Fruit fly (Drosophila melanogaster) whole organism, embryonic: ENCODE results near the gene hmw.

ENCODE experiments used
- ATbp ChIP-seq: fragments of 200-800 bp; sonication (Bioruptor generic); optimal IDR thresholded peaks from 2 replicates; lab custom pipeline; 2017; ENCODE audit warnings: missing biosample characterization, mild to moderate bottlenecking, missing genetic modification characterization, missing genetic modification reagents
- Aef1 ChIP-seq: fragments of 200-800 bp; sonication (Bioruptor generic); IDR thresholded peaks from 3 replicates; pipeline ENCODE4 v1.3.6; 2022; ENCODE audit warnings: missing biosample characterization, missing genetic modification characterization
- Asciz ChIP-seq: fragments of 200-800 bp; sonication (Bioruptor generic); optimal IDR thresholded peaks from 2 replicates; lab custom pipeline; 2017; ENCODE audit warnings: missing biosample characterization, mild to moderate bottlenecking, missing genetic modification characterization, missing genetic modification reagents
- Atf6 ChIP-seq: fragments of 200-800 bp; sonication (Bioruptor generic); IDR thresholded peaks from 2 replicates; pipeline ENCODE4 v1.3.6; 2022; ENCODE audit warnings: missing biosample characterization, missing genetic modification characterization
- CG11504 ChIP-seq: fragments of 200-800 bp; sonication (Bioruptor generic); optimal IDR thresholded peaks from 3 replicates; lab custom pipeline; 2019; ENCODE audit warnings: missing biosample characterization, mild to moderate bottlenecking, missing genetic modification characterization, moderate library complexity
- CG11695 ChIP-seq: fragments of 200-800 bp; sonication (Bioruptor generic); IDR thresholded peaks from 3 replicates; pipeline ENCODE4 v1.3.6; 2022; ENCODE audit warnings: missing biosample characterization, missing genetic modification characterization
- CG11723 ChIP-seq: fragments of 200-800 bp; sonication (Bioruptor generic); optimal IDR thresholded peaks from 2 replicates; lab custom pipeline; 2017; ENCODE audit warnings: missing biosample characterization, mild to moderate bottlenecking, missing genetic modification characterization
- CG12104 ChIP-seq: fragments of 200-800 bp; sonication (Bioruptor generic); optimal IDR thresholded peaks from 3 replicates; lab custom pipeline; 2016; ENCODE audit warnings: missing biosample characterization, missing genetic modification characterization
- CG12155 ChIP-seq: fragments of 200-800 bp; sonication (Bioruptor generic); optimal IDR thresholded peaks from 3 replicates; lab custom pipeline; 2016; ENCODE audit warnings: missing biosample characterization, missing genetic modification characterization
- CG12391 ChIP-seq: fragments of 200-800 bp; sonication (Bioruptor generic); optimal IDR thresholded peaks from 3 replicates; lab custom pipeline; 2018; ENCODE audit warnings: missing biosample characterization, mild to moderate bottlenecking, missing genetic modification characterization, moderate library complexity
- CG12659 ChIP-seq: fragments of 200-800 bp; sonication (Bioruptor generic); optimal IDR thresholded peaks from 3 replicates; lab custom pipeline; 2017; ENCODE audit warnings: mild to moderate bottlenecking, missing biosample characterization, missing genetic modification reagents, missing genetic modification characterization
- CG13287 ChIP-seq: fragments of 200-800 bp; sonication (Bioruptor generic); IDR thresholded peaks from 2 replicates; pipeline ENCODE4 v1.3.6; 2022; ENCODE audit warnings: missing biosample characterization, missing genetic modification characterization; ENCODE audit not compliant: partially characterized antibody
- CG13775 ChIP-seq: fragments of 200-800 bp; sonication (Bioruptor generic); optimal IDR thresholded peaks from 3 replicates; lab custom pipeline; 2017; ENCODE audit warnings: missing biosample characterization, mild to moderate bottlenecking, missing genetic modification characterization
- CG13894 ChIP-seq: fragments of 200-800 bp; sonication (Bioruptor generic); optimal IDR thresholded peaks from 3 replicates; lab custom pipeline; 2018; ENCODE audit warnings: missing biosample characterization, mild to moderate bottlenecking, missing genetic modification characterization, moderate library complexity
- CG14441 ChIP-seq: fragments of 200-800 bp; sonication (Bioruptor generic); IDR thresholded peaks from 2 replicates; pipeline ENCODE4 v1.3.6; 2022; ENCODE audit warnings: missing biosample characterization, missing genetic modification characterization
- CG1529 ChIP-seq: fragments of 200-800 bp; sonication (Bioruptor generic); optimal IDR thresholded peaks from 3 replicates; lab custom pipeline; 2018; ENCODE audit warnings: missing biosample characterization, missing genetic modification characterization
- CG18011 ChIP-seq: fragments of 200-800 bp; sonication (Bioruptor generic); optimal IDR thresholded peaks from 2 replicates; lab custom pipeline; 2017; ENCODE audit warnings: missing biosample characterization, missing genetic modification characterization, mild to moderate bottlenecking, moderate library complexity, missing genotype
- CG30020 ChIP-seq: fragments of 200-800 bp; optimal IDR thresholded peaks from 2 replicates; lab custom pipeline; 2019; ENCODE audit warnings: missing biosample characterization, mild to moderate bottlenecking, missing genetic modification characterization, moderate library complexity
- CG33213 ChIP-seq: fragments of 200-800 bp; sonication (Bioruptor generic); optimal IDR thresholded peaks from 3 replicates; lab custom pipeline; 2016; ENCODE audit warnings: missing biosample characterization, missing genetic modification characterization
- CG3847 ChIP-seq: fragments of 200-800 bp; sonication (Bioruptor generic); IDR thresholded peaks from 2 replicates; pipeline ENCODE4 v1.3.6; 2022; ENCODE audit warnings: missing biosample characterization, missing genetic modification characterization
- CG8388 ChIP-seq: fragments of 200-800 bp; sonication (Bioruptor generic); optimal IDR thresholded peaks from 2 replicates; lab custom pipeline; 2019; ENCODE audit warnings: missing biosample characterization, mild to moderate bottlenecking, missing genetic modification characterization, moderate library complexity
- CG9437 ChIP-seq: fragments of 200-800 bp; sonication (Bioruptor generic); optimal IDR thresholded peaks from 2 replicates; lab custom pipeline; 2018; ENCODE audit warnings: missing biosample characterization, mild to moderate bottlenecking, missing genetic modification characterization
- CG9876 ChIP-seq: fragments of 200-800 bp; sonication (Bioruptor generic); optimal IDR thresholded peaks from 2 replicates; lab custom pipeline; 2016; ENCODE audit warnings: missing biosample characterization, missing genetic modification characterization
- Camta ChIP-seq: fragments of 200-800 bp; sonication (Bioruptor generic); optimal IDR thresholded peaks from 2 replicates; lab custom pipeline; 2016; ENCODE audit warnings: missing biosample characterization, missing genetic modification characterization
- Chrac-16 ChIP-seq: fragments of 200-800 bp; sonication (Bioruptor generic); optimal IDR thresholded peaks from 3 replicates; lab custom pipeline; 2016; ENCODE audit warnings: missing biosample characterization, missing genetic modification characterization
- Dll ChIP-seq: fragments of 200-800 bp; sonication (Bioruptor generic); IDR thresholded peaks from 4 replicates; pipeline ENCODE4 v1.3.6; 2022; ENCODE audit warnings: missing biosample characterization, missing genetic modification characterization; ENCODE audit not compliant: partially characterized antibody
- E2f1 ChIP-seq: fragments of 200-800 bp; sonication (Bioruptor generic); IDR thresholded peaks from 2 replicates; pipeline ENCODE4 v1.3.6; 2022; ENCODE audit warnings: missing biosample characterization, missing genetic modification characterization
- Eip74EF ChIP-seq, 2 experiments: fragments of 200-800 bp in 1 of 2; fragments of >200 bp in 1 of 2; sonication (Bioruptor generic) in 1 of 2; optimal IDR thresholded peaks; 2 replicates each; lab custom pipeline; 2017 to 2019; ENCODE audit warnings: missing biosample characterization in 2 of 2, missing genetic modification characterization in 2 of 2, mild to moderate bottlenecking in 1 of 2, moderate library complexity in 1 of 2
- HHEX ChIP-seq: fragments of 200-800 bp; sonication (Bioruptor generic); optimal IDR thresholded peaks from 3 replicates; lab custom pipeline; 2017; ENCODE audit warnings: missing biosample characterization, mild to moderate bottlenecking, missing genetic modification characterization, missing genetic modification reagents
- Jarid2 ChIP-seq: fragments of 200-800 bp; sonication (Bioruptor generic); optimal IDR thresholded peaks from 3 replicates; lab custom pipeline; 2017; ENCODE audit warnings: mild to moderate bottlenecking, missing biosample characterization, missing genetic modification reagents, missing genetic modification characterization
- Med ChIP-seq: fragments of 200-800 bp; sonication (Bioruptor generic); peaks from one replicate; lab custom pipeline; 2016; ENCODE audit warnings: missing biosample characterization, missing genetic modification characterization, mild to moderate bottlenecking, inconsistent platforms, moderate library complexity
- Meics ChIP-seq: fragments of 200-800 bp; sonication (Bioruptor generic); optimal IDR thresholded peaks from 2 replicates; lab custom pipeline; 2017; ENCODE audit warnings: missing biosample characterization, mild to moderate bottlenecking, missing genetic modification characterization
- NFAT ChIP-seq: fragments of 200-800 bp; sonication (Bioruptor generic); IDR thresholded peaks from 2 replicates; pipeline ENCODE4 v1.3.6; 2022; ENCODE audit warnings: missing biosample characterization, missing genetic modification characterization
- abd-A ChIP-seq: fragments of 200-800 bp; sonication (Bioruptor generic); optimal IDR thresholded peaks from 3 replicates; lab custom pipeline; 2019; ENCODE audit warnings: missing biosample characterization, mild to moderate bottlenecking, missing genetic modification characterization, moderate library complexity
- bbx ChIP-seq: fragments of 200-800 bp; sonication (Bioruptor generic); IDR thresholded peaks from 2 replicates; pipeline ENCODE4 v1.3.6; 2022; ENCODE audit warnings: missing biosample characterization, missing genetic modification characterization; ENCODE audit not compliant: partially characterized antibody
- bigmax ChIP-seq: fragments of 200-800 bp; sonication (Bioruptor generic); optimal IDR thresholded peaks from 2 replicates; lab custom pipeline; 2018; ENCODE audit warnings: missing biosample characterization, mild to moderate bottlenecking, missing genetic modification characterization
- cas ChIP-seq: fragments of 200-800 bp; sonication (Bioruptor generic); IDR thresholded peaks from 2 replicates; pipeline ENCODE4 v1.3.6; 2022; ENCODE audit warnings: missing biosample characterization, missing genetic modification characterization
- disco-r ChIP-seq: fragments of 200-800 bp; sonication (Bioruptor generic); optimal IDR thresholded peaks from 2 replicates; lab custom pipeline; 2016; ENCODE audit warnings: missing biosample characterization, missing genetic modification characterization
- ems ChIP-seq: fragments of 200-800 bp; sonication (Bioruptor generic); optimal IDR thresholded peaks from 3 replicates; lab custom pipeline; 2016; ENCODE audit warnings: missing biosample characterization, missing genetic modification characterization
- jing ChIP-seq: fragments of 200-800 bp; sonication (Bioruptor generic); optimal IDR thresholded peaks from 2 replicates; lab custom pipeline; 2018; ENCODE audit warnings: missing biosample characterization, mild to moderate bottlenecking, missing genetic modification characterization
- kah ChIP-seq: fragments of 200-800 bp; sonication (Bioruptor generic); optimal IDR thresholded peaks from 2 replicates; lab custom pipeline; 2018; ENCODE audit warnings: missing biosample characterization, mild to moderate bottlenecking, missing genetic modification characterization
- lbe ChIP-seq: fragments of 200-800 bp; sonication (Bioruptor generic); optimal IDR thresholded peaks from 2 replicates; lab custom pipeline; 2016; ENCODE audit warnings: missing biosample characterization, mild to moderate bottlenecking, missing genetic modification characterization
- lola ChIP-seq, 3 experiments: fragments of >200 bp in 2 of 3; fragments of 200-800 bp in 1 of 3; sonication (Bioruptor generic) in 1 of 3; optimal IDR thresholded peaks; 2 replicates each; lab custom pipeline; 2017 to 2019; ENCODE audit warnings: missing biosample characterization in 3 of 3, missing genetic modification characterization in 3 of 3, mild to moderate bottlenecking in 1 of 3, moderate library complexity in 1 of 3
- pros ChIP-seq: fragments of 200-800 bp; sonication (Bioruptor generic); optimal IDR thresholded peaks from 3 replicates; lab custom pipeline; 2019; ENCODE audit warnings: missing biosample characterization, mild to moderate bottlenecking, missing genetic modification characterization, moderate library complexity
- repo ChIP-seq: fragments of 200-800 bp; sonication (Bioruptor generic); optimal IDR thresholded peaks from 2 replicates; lab custom pipeline; 2016; ENCODE audit warnings: missing biosample characterization, missing genetic modification characterization
- sc ChIP-seq, 3 experiments: fragments of >200 bp in 2 of 3; fragments of 200-800 bp in 1 of 3; sonication (Bioruptor generic) in 1 of 3; optimal IDR thresholded peaks; 2 replicates in 2 of 3; 3 replicates in 1 of 3; lab custom pipeline; 2017; ENCODE audit warnings: mild to moderate bottlenecking in 1 of 3, missing biosample characterization in 1 of 3, missing genetic modification characterization in 1 of 3, missing genetic modification reagents in 1 of 3
- sqz ChIP-seq: fragments of 200-800 bp; sonication (Bioruptor generic); optimal IDR thresholded peaks from 3 replicates; lab custom pipeline; 2018; ENCODE audit warnings: missing biosample characterization, mild to moderate bottlenecking, missing genetic modification characterization
- sug ChIP-seq: fragments of 200-800 bp; optimal IDR thresholded peaks from 2 replicates; lab custom pipeline; 2019; ENCODE audit warnings: missing biosample characterization, mild to moderate bottlenecking, missing genetic modification characterization, moderate library complexity

Gene hmw

DNA sequence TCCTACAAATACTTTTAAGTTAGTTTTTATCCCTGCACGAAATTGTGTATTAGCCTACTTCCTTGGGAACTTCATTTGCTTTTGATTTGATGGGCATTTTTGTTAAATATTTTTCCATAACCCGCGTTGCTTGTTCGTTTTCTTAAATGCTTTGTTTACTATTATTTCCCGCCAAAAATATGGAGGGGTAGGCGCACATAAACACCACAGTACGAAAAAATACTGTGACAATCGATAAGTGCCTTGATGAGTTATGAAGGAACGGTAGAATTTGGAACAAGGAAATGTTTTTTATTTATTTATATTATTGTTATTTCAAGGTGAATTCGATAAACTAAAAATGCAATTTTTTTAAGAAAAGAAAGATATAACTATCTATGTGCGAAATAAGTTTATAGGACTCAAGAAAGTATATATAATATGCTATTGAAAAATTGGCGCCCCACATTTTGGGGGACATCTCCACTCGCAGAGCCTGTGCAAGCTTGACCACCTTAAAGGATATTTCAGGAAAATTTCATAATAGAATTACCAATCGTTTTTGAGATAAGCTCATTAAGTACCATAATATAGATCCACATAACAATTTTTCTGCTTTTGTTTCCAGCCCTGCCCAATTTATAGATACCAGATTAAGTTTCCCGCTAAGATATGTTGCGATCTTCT, 4.3 kb downstream of the hmw start, which contains the start of the genes WRNexo and Nup43 (continued):
- TF ChIP-seq CG9876 (GFP tag; lab: Kevin White, UChicago) (no peak), CG13775 (GFP tag; lab: Kevin White, UChicago) (peak; percentile 67), CG13287 (GFP tag; lab: Robert Waterston, UW) (0 out of 2 replicates have a peak, but pooled peaks have one; percentile 10), disco-r (GFP tag; lab: Kevin White, UChicago) (no peak), CG11723 (GFP tag; lab: Kevin White, UChicago) (no peak), CG18011 (peak; percentile 15), Atf6 (GFP tag; lab: Robert Waterston, UW) (no peak), cas (GFP tag; lab: Robert Waterston, UW) (peak; percentile 28; the same call in 1 of the 2 replicates), lbe (GFP tag; lab: Kevin White, UChicago) (no peak), CG33213 (GFP tag; lab: Kevin White, UChicago) (no peak), Chrac-16 (GFP tag; lab: Kevin White, UChicago) (peak; percentile 19), bigmax (no peak), Meics (GFP tag; lab: Kevin White, UChicago) (peak; percentile 42), CG13894 (tag; lab: Kevin White, UChicago) (no peak), CG12391 (tag; lab: Kevin White, UChicago) (peak; percentile 44), Dll (GFP tag; lab: Robert Waterston, UW) (no peak), CG9437 (GFP tag; lab: Kevin White, UChicago) (peak; percentile 34), jing (GFP tag; lab: Kevin White, UChicago) (no peak), E2f1 (GFP tag; lab: Robert Waterston, UW) (peak; percentile 75), CG8388 (GFP tag; lab: Kevin White, UChicago) (no peak), CG12104 (GFP tag; lab: Kevin White, UChicago) (no peak), bbx (GFP tag; lab: Robert Waterston, UW) (no peak), Camta (peak; percentile 3), repo (GFP tag; lab: Kevin White, UChicago) (no peak), lola (GFP tag; optimal IDR thresholded peaks at IDR 0.05; lab: Kevin White, UChicago) (peak in 1 of 3 experiments; percentile 53), Med (GFP tag; lab: Kevin White, UChicago) (peak; percentile 79), CG30020 (peak; percentile 72), HHEX (no peak), Jarid2 (no peak), pros (GFP tag; lab: Kevin White, UChicago) (no peak), CG12155 (GFP tag; lab: Kevin White, UChicago) (peak; percentile 40), CG14441 (peak; percentile 21; the same call in 1 of the 2 replicates), ems (peak; percentile 14), sc (optimal IDR thresholded peaks at IDR 0.05; lab: Kevin White, UChicago) (no peak), sc (GFP tag; optimal IDR thresholded peaks at IDR 0.05; lab: Kevin White, UChicago) (no peak), Asciz (GFP tag; lab: Kevin White, UChicago) (no peak), kah (no peak), CG1529 (GFP tag; lab: Kevin White, UChicago) (no peak), sug (tag; lab: Kevin White, UChicago) (no peak), CG11695 (GFP tag; lab: Robert Waterston, UW) (no peak), CG12659 (GFP tag; lab: Kevin White, UChicago) (peak; percentile 53), sqz (no peak), CG3847 (GFP tag; lab: Robert Waterston, UW) (peak; percentile 57), CG11504 (peak; percentile 61), abd-A (tag; lab: Kevin White, UChicago) (no peak), Eip74EF (GFP tag; optimal IDR thresholded peaks at IDR 0.05; lab: Kevin White, UChicago) (no peak), NFAT (GFP tag; lab: Robert Waterston, UW) (0 out of 2 replicates have a peak, but pooled peaks have one; percentile 40), ATbp (no peak), Aef1 (GFP tag; lab: Robert Waterston, UW) (peak; percentile 36; the same call in 2 of the 3 replicates)
